Worm (Caenorhabditis elegans): ENCODE results near the gene D2062.13.

ce11 chrII:2631169-2631568 is 18.8 kb downstream of the D2062.13 start, which contains the start of gene D2062.1:
- TF ChIP-seq dpff-1 (tag; optimal IDR thresholded peaks at IDR 0.05) (no peak), dpl-1 (GFP tag; optimal IDR thresholded peaks at IDR 0.05) (no peak), rec-8 (tag; optimal IDR thresholded peaks at IDR 0.05) (no peak), pbrm-1 (GFP tag; IDR thresholded peaks at IDR 0.05) (no peak), D2030.7 (GFP tag; IDR thresholded peaks at IDR 0.05) (no peak), attf-3 (GFP tag; conservative IDR thresholded peaks at IDR 0.05) (no peak), ama-1 (optimal IDR thresholded peaks at IDR 0.05) (no peak), ama-1 (GFP tag; optimal IDR thresholded peaks at IDR 0.05) (no peak)

All from whole organism, young adult.